Fruit fly (Drosophila melanogaster): ENCODE results near the gene Mst27D.

Gene Mst27D

dm6 chr2L:7026988-7027908 lies 33.4 kb downstream of the Mst27D start, which contains the start of the genes CG31908 and MME1 (continued):
- no peak for TF ChIP-seq pita (GFP tag; optimal IDR thresholded peaks at IDR 0.05)
- peak; percentile 67 for TF ChIP-seq knrl (GFP tag; IDR thresholded peaks at IDR 0.05; ENCODE audit: partially characterized antibody)
- TF ChIP-seq CG12942 (GFP tag; optimal IDR thresholded peaks at IDR 0.05) = peak; percentile 24
- peak; percentile 60 for TF ChIP-seq amos (GFP tag; IDR thresholded peaks at IDR 0.05; ENCODE audit: partially characterized antibody)
- peak; percentile 41; the same call in 1 of the 3 replicates for TF ChIP-seq row (GFP tag; IDR thresholded peaks at IDR 0.05)
- TF ChIP-seq Xbp1 (GFP tag; optimal IDR thresholded peaks at IDR 0.05) = peak; percentile 36
- TF ChIP-seq CG17328 (GFP tag; IDR thresholded peaks at IDR 0.05) = no peak
- TF ChIP-seq ato (GFP tag; IDR thresholded peaks at IDR 0.05; ENCODE audit: partially characterized antibody) = peak; percentile 75; the same call in 1 of the 2 replicates
- no peak for TF ChIP-seq CG17568 (GFP tag; optimal IDR thresholded peaks at IDR 0.05)
- TF ChIP-seq CG13287 (GFP tag; IDR thresholded peaks at IDR 0.05; ENCODE audit: partially characterized antibody) = peak; percentile 85
- no peak for TF ChIP-seq fd3F (GFP tag; optimal IDR thresholded peaks at IDR 0.05)
- peak; percentile 94 for TF ChIP-seq Med (GFP tag)
- TF ChIP-seq CG7271 (tag; optimal IDR thresholded peaks at IDR 0.05) = no peak
- TF ChIP-seq CG2129 (GFP tag; IDR thresholded peaks at IDR 0.05; ENCODE audit: partially characterized antibody) = 0 out of 2 replicates have a peak, but pooled peaks have one; percentile 34
- TF ChIP-seq CG12659 (GFP tag; optimal IDR thresholded peaks at IDR 0.05) = peak; percentile 56
- TF ChIP-seq tgo (GFP tag; IDR thresholded peaks at IDR 0.05) = no peak; the same call in 2 of the 3 replicates
- TF ChIP-seq mam (GFP tag; optimal IDR thresholded peaks at IDR 0.05) = peak; percentile 30
- TF ChIP-seq ro (GFP tag; IDR thresholded peaks at IDR 0.05) = no peak

dm6 chr2L:7026308-7026707 lies 34.3 kb downstream of the Mst27D start:
- peak; percentile 62 for TF ChIP-seq Med (GFP tag)
- no peak for TF ChIP-seq CG14014 (GFP tag; IDR thresholded peaks at IDR 0.05)
- TF ChIP-seq ci (GFP tag; IDR thresholded peaks at IDR 0.05) = 0 out of 3 replicates have a peak, but pooled peaks have one; percentile 39
- TF ChIP-seq CG43689 (GFP tag; IDR thresholded peaks at IDR 0.05) = no peak
- TF ChIP-seq NK7.1 (GFP tag; optimal IDR thresholded peaks at IDR 0.05) = no peak
- TF ChIP-seq sens (GFP tag) = peak; percentile 0
- 0 out of 2 replicates have a peak, but pooled peaks have one; percentile 6 for TF ChIP-seq CG16779 (GFP tag; IDR thresholded peaks at IDR 0.05)
- TF ChIP-seq CG1832 (GFP tag; optimal IDR thresholded peaks at IDR 0.05) = peak; percentile 4
- peak; percentile 37; the same call in 1 of the 3 replicates for TF ChIP-seq CG6791 (GFP tag; IDR thresholded peaks at IDR 0.05; ENCODE audit: partially characterized antibody)
- TF ChIP-seq Rx (GFP tag; IDR thresholded peaks at IDR 0.05) = no peak
- peak; percentile 25; the same call in 1 of the 3 replicates for TF ChIP-seq Dbx (GFP tag; IDR thresholded peaks at IDR 0.05)
- TF ChIP-seq CG5953 (GFP tag; IDR thresholded peaks at IDR 0.05) = 0 out of 2 replicates have a peak, but pooled peaks have one; percentile 10
- TF ChIP-seq ssp (GFP tag; IDR thresholded peaks at IDR 0.05) = no peak
- 0 out of 2 replicates have a peak, but pooled peaks have one; percentile 20 for TF ChIP-seq ara (GFP tag; IDR thresholded peaks at IDR 0.05)

- TF ChIP-seq CG7963 (GFP tag; IDR thresholded peaks at IDR 0.05; ENCODE audit: partially characterized antibody) (0 out of 3 replicates have a peak, but pooled peaks have one; percentile 16), Med (GFP tag) (peak; percentile 74), cas (GFP tag; IDR thresholded peaks at IDR 0.05) (no peak), Dfd (GFP tag; optimal IDR thresholded peaks at IDR 0.05) (peak in 1 of 2 experiments; percentile 82), Ets65A (GFP tag) (peak; percentile 19)
These were observed 35.4 kb downstream of the Mst27D start for dm6 chr2L:7025247-7025646.

Measured in whole organism, embryonic.